Worm (Caenorhabditis elegans) whole organism, L1 larva: Measurements from ENCODE around the gene H41C03.2.

Experiments used
- C04F5.9 ChIP-seq: sonication (generic microtip); optimal IDR thresholded peaks from 2 replicates; lab custom pipeline; 2016; ENCODE audit warnings: missing genetic modification characterization, missing compliant biosample characterization
- C16A3.4 ChIP-seq: fragments of 150-350 bp; optimal IDR thresholded peaks from 2 replicates; lab custom pipeline; 2014; ENCODE audit warnings: missing biosample characterization, missing genetic modification characterization
- C34B4.2 ChIP-seq: sonication (generic microtip); optimal IDR thresholded peaks from 2 replicates; lab custom pipeline; 2017; ENCODE audit warnings: mild to moderate bottlenecking, missing genetic modification characterization, missing compliant biosample characterization
- F16B12.6 ChIP-seq: fragments of 150-350 bp; optimal IDR thresholded peaks from 2 replicates; lab custom pipeline; 2014; ENCODE audit warnings: missing biosample characterization, missing genetic modification characterization
- Y116A8C.19 ChIP-seq: sonication (generic microtip); optimal IDR thresholded peaks from 2 replicates; lab custom pipeline; 2016; ENCODE audit warnings: missing compliant biosample characterization, missing genetic modification characterization, borderline replicate concordance
- aha-1 ChIP-seq: fragments of 150-350 bp; optimal IDR thresholded peaks from 2 replicates; lab custom pipeline; 2014; ENCODE audit warnings: missing biosample characterization, missing genetic modification characterization
- alr-1 ChIP-seq: fragments of 200-800 bp; sonication (Bioruptor generic); optimal IDR thresholded peaks from 2 replicates; lab custom pipeline; 2018; ENCODE audit warnings: borderline replicate concordance, mild to moderate bottlenecking, missing genetic modification characterization, missing compliant biosample characterization
- aly-2 ChIP-seq: fragments of 150-350 bp; optimal IDR thresholded peaks from 2 replicates; lab custom pipeline; 2014; ENCODE audit warnings: missing biosample characterization, missing genetic modification characterization
- blmp-1 ChIP-seq: fragments of 150-350 bp; optimal IDR thresholded peaks from 2 replicates; lab custom pipeline; 2014; ENCODE audit warnings: missing biosample characterization, missing genetic modification characterization
- ceh-63 ChIP-seq: fragments of 200-800 bp; sonication (Bioruptor generic); optimal IDR thresholded peaks from 2 replicates; lab custom pipeline; 2018; ENCODE audit warnings: mild to moderate bottlenecking, missing genetic modification characterization, missing compliant biosample characterization
- ceh-8 ChIP-seq: fragments of 200-800 bp; sonication (Bioruptor generic); optimal IDR thresholded peaks from 2 replicates; lab custom pipeline; 2018; ENCODE audit warnings: mild to moderate bottlenecking, missing genetic modification characterization, moderate library complexity, missing compliant biosample characterization
- ceh-82 ChIP-seq, 3 experiments: fragments of 150-350 bp in 1 of 3; sonication (generic microtip) in 2 of 3; optimal IDR thresholded peaks; 2 replicates each; lab custom pipeline; 2014 to 2017; ENCODE audit warnings: missing biosample characterization in 3 of 3, missing genetic modification characterization in 3 of 3
- ceh-88 ChIP-seq: fragments of 200-800 bp; sonication (Bioruptor generic); IDR thresholded peaks from 2 replicates; pipeline ENCODE4 v1.3.6; 2022; ENCODE audit warnings: missing genetic modification characterization, missing compliant biosample characterization
- ceh-90 ChIP-seq: sonication (generic microtip); optimal IDR thresholded peaks from 2 replicates; lab custom pipeline; 2016; ENCODE audit warnings: missing genetic modification characterization, missing compliant biosample characterization
- dsc-1 ChIP-seq: sonication (generic microtip); optimal IDR thresholded peaks from 2 replicates; lab custom pipeline; 2016; ENCODE audit warnings: mild to moderate bottlenecking, missing genetic modification characterization, missing compliant biosample characterization
- efl-1 ChIP-seq, 4 experiments: fragments of 150-350 bp; optimal IDR thresholded peaks in 3 of 4; peaks in 1 of 4; 1 replicate in 1 of 4; 2 replicates in 3 of 4; lab custom pipeline; 2014; ENCODE audit warnings: missing biosample characterization in 2 of 4, missing genetic modification characterization in 2 of 4, missing genetic modification reagents in 2 of 4
- egl-13 ChIP-seq: sonication (generic microtip); optimal IDR thresholded peaks from 2 replicates; lab custom pipeline; 2016; ENCODE audit warnings: missing genotype, missing genetic modification reagents, missing genetic modification characterization, missing compliant biosample characterization
- ets-5 ChIP-seq: fragments of 200-800 bp; sonication (Bioruptor generic); IDR thresholded peaks from 2 replicates; pipeline ENCODE4 v1.3.6; 2022; ENCODE audit warnings: missing genetic modification characterization, missing compliant biosample characterization
- fkh-10 ChIP-seq: sonication (generic microtip); optimal IDR thresholded peaks from 2 replicates; lab custom pipeline; 2017; ENCODE audit warnings: missing biosample characterization, missing genetic modification reagents, missing genetic modification characterization
- fkh-4 ChIP-seq: sonication (generic microtip); optimal IDR thresholded peaks from 2 replicates; lab custom pipeline; 2016; ENCODE audit warnings: missing compliant biosample characterization, missing genetic modification characterization, borderline replicate concordance
- fkh-8 ChIP-seq: sonication (generic microtip); optimal IDR thresholded peaks from 2 replicates; lab custom pipeline; 2016; ENCODE audit warnings: mild to moderate bottlenecking, missing genetic modification characterization, missing compliant biosample characterization
- jun-1 ChIP-seq: fragments of 150-350 bp; optimal IDR thresholded peaks from 2 replicates; lab custom pipeline; 2014; ENCODE audit warnings: missing biosample characterization, missing genetic modification reagents, missing genetic modification characterization
- lin-13 ChIP-seq: fragments of 150-350 bp; optimal IDR thresholded peaks from 2 replicates; lab custom pipeline; 2014; ENCODE audit warnings: missing biosample characterization, missing genetic modification reagents, missing genetic modification characterization
- lin-14 ChIP-seq: fragments of 200-800 bp; sonication (Bioruptor generic); optimal IDR thresholded peaks from 2 replicates; lab custom pipeline; 2018; ENCODE audit warnings: mild to moderate bottlenecking, missing genetic modification characterization, moderate library complexity, missing compliant biosample characterization
- lin-15B ChIP-seq: fragments of 150-350 bp; sonication (generic microtip); optimal IDR thresholded peaks from 3 replicates; lab custom pipeline; 2014; ENCODE audit warnings: missing biosample characterization, missing genetic modification characterization
- lin-35 ChIP-seq, 2 experiments: fragments of 150-350 bp; optimal IDR thresholded peaks; 2 replicates each; lab custom pipeline; 2014; ENCODE audit warnings: missing biosample characterization in 2 of 2, missing genetic modification characterization in 2 of 2, missing genetic modification reagents in 2 of 2
- lsy-2 ChIP-seq, 2 experiments: fragments of 150-350 bp; optimal IDR thresholded peaks; 2 replicates each; lab custom pipeline; 2014; ENCODE audit warnings: missing biosample characterization in 2 of 2, missing genetic modification characterization in 2 of 2
- mef-2 ChIP-seq: fragments of 150-350 bp; optimal IDR thresholded peaks from 2 replicates; lab custom pipeline; 2014; ENCODE audit warnings: missing biosample characterization, missing genetic modification characterization
- nhr-12 ChIP-seq: sonication (generic microtip); optimal IDR thresholded peaks from 2 replicates; lab custom pipeline; 2017; ENCODE audit warnings: missing biosample characterization, missing genetic modification characterization
- nhr-20 ChIP-seq: sonication (generic microtip); optimal IDR thresholded peaks from 2 replicates; lab custom pipeline; 2016; ENCODE audit warnings: mild to moderate bottlenecking, missing genetic modification characterization, missing compliant biosample characterization
- nhr-237 ChIP-seq: fragments of 150-350 bp; optimal IDR thresholded peaks from 2 replicates; lab custom pipeline; 2014; ENCODE audit warnings: missing biosample characterization, missing genetic modification characterization
- nhr-28 ChIP-seq: fragments of 150-350 bp; optimal IDR thresholded peaks from 2 replicates; lab custom pipeline; 2014; ENCODE audit warnings: missing biosample characterization, missing genetic modification characterization
- nhr-47 ChIP-seq: sonication (generic microtip); optimal IDR thresholded peaks from 2 replicates; lab custom pipeline; 2016; ENCODE audit warnings: mild to moderate bottlenecking, missing genetic modification characterization, moderate library complexity, missing compliant biosample characterization
- nhr-71 ChIP-seq: sonication (generic microtip); optimal IDR thresholded peaks from 2 replicates; lab custom pipeline; 2016; ENCODE audit warnings: mild to moderate bottlenecking, missing genetic modification characterization, moderate library complexity, missing compliant biosample characterization
- nhr-77 ChIP-seq: fragments of 150-350 bp; optimal IDR thresholded peaks from 2 replicates; lab custom pipeline; 2014; ENCODE audit warnings: missing biosample characterization, missing genetic modification characterization
- nhr-84 ChIP-seq: sonication (generic microtip); optimal IDR thresholded peaks from 2 replicates; lab custom pipeline; 2017; ENCODE audit warnings: missing biosample characterization, missing genetic modification characterization
- nhr-85 ChIP-seq: sonication (generic microtip); peaks from one replicate; lab custom pipeline; 2016; ENCODE audit warnings: missing genetic modification characterization, inconsistent platforms, missing compliant biosample characterization
- pag-3 ChIP-seq: sonication (generic microtip); optimal IDR thresholded peaks from 2 replicates; lab custom pipeline; 2017; ENCODE audit warnings: missing genetic modification characterization, mild to moderate bottlenecking, missing compliant biosample characterization, antibody characterized with exemption, borderline replicate concordance; ENCODE audit not compliant: insufficient read depth
- pax-3 ChIP-seq: fragments of 200-800 bp; sonication (Bioruptor generic); optimal IDR thresholded peaks from 2 replicates; lab custom pipeline; 2018; ENCODE audit warnings: mild to moderate bottlenecking, missing genetic modification characterization, moderate library complexity, missing compliant biosample characterization
- snu-23 ChIP-seq: sonication (generic microtip); optimal IDR thresholded peaks from 2 replicates; lab custom pipeline; 2016; ENCODE audit warnings: missing genetic modification characterization, missing compliant biosample characterization
- sptf-1 ChIP-seq: fragments of 150-350 bp; optimal IDR thresholded peaks from 2 replicates; lab custom pipeline; 2014; ENCODE audit warnings: missing biosample characterization, missing genetic modification characterization
- swsn-7 ChIP-seq: sonication (generic microtip); optimal IDR thresholded peaks from 2 replicates; lab custom pipeline; 2016; ENCODE audit warnings: missing genetic modification characterization, missing compliant biosample characterization
- tbx-2 ChIP-seq: sonication (generic microtip); optimal IDR thresholded peaks from 2 replicates; lab custom pipeline; 2016; ENCODE audit warnings: missing genetic modification characterization, missing compliant biosample characterization
- unc-86 ChIP-seq: sonication (generic microtip); optimal IDR thresholded peaks from 2 replicates; lab custom pipeline; 2016; ENCODE audit warnings: missing genetic modification characterization, missing compliant biosample characterization
- unc-98 ChIP-seq: fragments of 200-800 bp; sonication (Bioruptor generic); IDR thresholded peaks from 2 replicates; pipeline ENCODE4 v1.3.6; 2022; ENCODE audit warnings: missing genetic modification characterization, missing compliant biosample characterization
- vab-15 ChIP-seq: sonication (generic microtip); optimal IDR thresholded peaks from 2 replicates; lab custom pipeline; 2017; ENCODE audit warnings: missing genotype, mild to moderate bottlenecking, missing genetic modification characterization, missing compliant biosample characterization
- xbp-1 ChIP-seq: sonication (generic microtip); optimal IDR thresholded peaks from 2 replicates; lab custom pipeline; 2016; ENCODE audit warnings: missing genetic modification characterization, missing compliant biosample characterization
- zag-1 ChIP-seq: fragments of 150-350 bp; optimal IDR thresholded peaks from 2 replicates; lab custom pipeline; 2014; ENCODE audit warnings: missing biosample characterization, missing genetic modification characterization
- zip-4 ChIP-seq: fragments of 200-800 bp; sonication (Bioruptor generic); optimal IDR thresholded peaks from 2 replicates; lab custom pipeline; 2018; ENCODE audit warnings: mild to moderate bottlenecking, missing genetic modification characterization, moderate library complexity, missing compliant biosample characterization
- ztf-4 ChIP-seq: fragments of 150-350 bp; optimal IDR thresholded peaks from 2 replicates; lab custom pipeline; 2014; ENCODE audit warnings: missing biosample characterization, missing genetic modification characterization

Gene H41C03.2

DNA sequence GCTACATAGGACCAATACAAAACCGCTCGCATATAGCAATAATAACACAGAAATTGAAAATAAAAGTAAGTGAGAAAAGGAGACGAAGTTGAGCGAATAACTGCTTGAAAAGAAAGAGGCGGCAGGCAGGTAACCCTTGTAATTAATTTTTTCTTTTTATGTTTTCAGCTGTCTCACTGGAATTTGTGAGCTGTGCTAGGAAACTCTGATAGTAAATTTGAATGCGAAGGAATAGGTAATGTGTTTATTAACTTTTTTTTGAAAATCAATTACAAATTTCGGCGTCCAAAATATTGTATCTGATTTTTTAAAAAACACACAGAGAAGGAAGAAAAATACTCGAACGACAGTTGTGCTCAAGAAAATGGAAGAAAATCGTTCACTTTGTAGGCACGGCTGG lies at the start of gene H41C03.2:
H41C03.2 (minus strand) TSS at position 101 of the 400 bp plus-strand sequence.
- TF ChIP-seq snu-23 (GFP tag; lab: Kevin White, UChicago) (no peak), fkh-8 (peak; percentile 25)

ce11 chrII:5901407-5902026 lies 49.6 kb upstream of the H41C03.2 start:
- no peak for TF ChIP-seq efl-1 (optimal IDR thresholded peaks at IDR 0.05; lab: Kevin White, UChicago)
- peak in 1 of 2 experiments; percentile 71 for TF ChIP-seq efl-1 (GFP tag; optimal IDR thresholded peaks at IDR 0.05 in 1 of 2; lab: Kevin White, UChicago)
- no peak for TF ChIP-seq aly-2 (tag; lab: Kevin White, UChicago)
- no peak for TF ChIP-seq vab-15 (tag; lab: Kevin White, UChicago)
- no peak for TF ChIP-seq nhr-28 (tag; lab: Kevin White, UChicago)
- TF ChIP-seq egl-13 (tag; lab: Kevin White, UChicago): no peak
- no peak for TF ChIP-seq ceh-63 (GFP tag; lab: Kevin White, UChicago)
- TF ChIP-seq nhr-20: no peak
- TF ChIP-seq dsc-1 (tag; lab: Kevin White, UChicago): no peak
- TF ChIP-seq xbp-1 (tag; lab: Kevin White, UChicago): no peak
- TF ChIP-seq swsn-7 (tag; lab: Kevin White, UChicago): peak; percentile 2
- no peak for TF ChIP-seq C16A3.4 (tag; lab: Kevin White, UChicago)
- TF ChIP-seq fkh-8: no peak
- TF ChIP-seq unc-86: no peak
- no peak for TF ChIP-seq lin-35 (GFP tag; optimal IDR thresholded peaks at IDR 0.05; lab: Kevin White, UChicago)
- no peak for TF ChIP-seq zip-4 (GFP tag; lab: Kevin White, UChicago)
- no peak for TF ChIP-seq ets-5 (GFP tag; lab: Robert Waterston, UW)
- TF ChIP-seq ceh-82 (tag; optimal IDR thresholded peaks at IDR 0.05; lab: Kevin White, UChicago): peak in 1 of 3 experiments; percentile 7
- TF ChIP-seq F16B12.6 (tag; lab: Kevin White, UChicago): no peak
- TF ChIP-seq mef-2 (tag; lab: Kevin White, UChicago): no peak
- no peak for TF ChIP-seq zag-1 (tag; lab: Kevin White, UChicago)
- TF ChIP-seq nhr-71: no peak
- TF ChIP-seq nhr-12 (tag; lab: Kevin White, UChicago): no peak
- TF ChIP-seq ceh-88 (GFP tag; lab: Robert Waterston, UW): no peak
- TF ChIP-seq lin-14: peak; percentile 21
- no peak for TF ChIP-seq nhr-77 (tag; lab: Kevin White, UChicago)
- TF ChIP-seq blmp-1: peak; percentile 66
- no peak for TF ChIP-seq fkh-10 (GFP tag; lab: Kevin White, UChicago)
- no peak for TF ChIP-seq nhr-84 (tag; lab: Kevin White, UChicago)
- no peak for TF ChIP-seq C34B4.2
- TF ChIP-seq nhr-47: peak; percentile 12
- no peak for TF ChIP-seq aha-1 (tag; lab: Kevin White, UChicago)
- no peak for TF ChIP-seq nhr-85 (tag; lab: Kevin White, UChicago)
- TF ChIP-seq pax-3 (tag; lab: Kevin White, UChicago): no peak
- TF ChIP-seq Y116A8C.19 (tag; lab: Kevin White, UChicago): no peak
- TF ChIP-seq unc-98 (GFP tag; lab: Robert Waterston, UW): no peak
- TF ChIP-seq lsy-2 (tag; optimal IDR thresholded peaks at IDR 0.05; lab: Kevin White, UChicago): no peak
- TF ChIP-seq tbx-2: no peak
- peak; percentile 68 for TF ChIP-seq ceh-8 (GFP tag; lab: Kevin White, UChicago)
- TF ChIP-seq fkh-4: no peak
- peak; percentile 58 for TF ChIP-seq ztf-4
- TF ChIP-seq lin-13 (GFP tag; lab: Kevin White, UChicago): no peak
- no peak for TF ChIP-seq C04F5.9 (tag; lab: Kevin White, UChicago)
- no peak for TF ChIP-seq ceh-90
- TF ChIP-seq alr-1 (tag; lab: Kevin White, UChicago): no peak
- TF ChIP-seq nhr-237 (tag; lab: Kevin White, UChicago): no peak
- no peak for TF ChIP-seq pag-3
- no peak for TF ChIP-seq lin-15B (tag; lab: Kevin White, UChicago)
- TF ChIP-seq sptf-1 (tag; lab: Kevin White, UChicago): no peak
- TF ChIP-seq jun-1 (tag; lab: Kevin White, UChicago): peak; percentile 23
